Fruit fly (Drosophila melanogaster) whole organism, embryonic: ENCODE results near the gene CG6325.

Source experiments
- CG10366 ChIP-seq: fragments of 200-800 bp; sonication (Bioruptor generic); IDR thresholded peaks from 2 replicates; pipeline ENCODE4 v1.3.6; 2022; ENCODE audit warnings: missing biosample characterization, missing genetic modification characterization
- CG11247 ChIP-seq: fragments of 200-800 bp; sonication (Bioruptor generic); IDR thresholded peaks from 2 replicates; pipeline ENCODE4 v1.3.6; 2022; ENCODE audit warnings: missing biosample characterization, missing genetic modification characterization
- CG13123 ChIP-seq: fragments of 200-800 bp; sonication (Bioruptor generic); optimal IDR thresholded peaks from 2 replicates; lab custom pipeline; 2016; ENCODE audit warnings: missing biosample characterization, missing genetic modification characterization
- CG15073 ChIP-seq: fragments of 200-800 bp; sonication (Bioruptor generic); optimal IDR thresholded peaks from 2 replicates; lab custom pipeline; 2016; ENCODE audit warnings: missing biosample characterization, missing genetic modification characterization
- CG1602 ChIP-seq: fragments of 200-800 bp; sonication (Bioruptor generic); optimal IDR thresholded peaks from 3 replicates; lab custom pipeline; 2016; ENCODE audit warnings: missing biosample characterization, missing genetic modification characterization
- CG1647 ChIP-seq: fragments of 200-800 bp; sonication (Bioruptor generic); optimal IDR thresholded peaks from 3 replicates; lab custom pipeline; 2016; ENCODE audit warnings: missing biosample characterization, missing genetic modification characterization
- CG17359 ChIP-seq: fragments of 200-800 bp; sonication (Bioruptor generic); optimal IDR thresholded peaks from 3 replicates; lab custom pipeline; 2018; ENCODE audit warnings: missing biosample characterization, mild to moderate bottlenecking, missing genetic modification characterization, moderate library complexity
- CG18262 ChIP-seq: fragments of 200-800 bp; optimal IDR thresholded peaks from 3 replicates; lab custom pipeline; 2019; ENCODE audit warnings: missing biosample characterization, mild to moderate bottlenecking, missing genetic modification characterization, moderate library complexity
- CG3281 ChIP-seq: fragments of 200-800 bp; sonication (Bioruptor generic); optimal IDR thresholded peaks from 3 replicates; lab custom pipeline; 2017; ENCODE audit warnings: missing biosample characterization, mild to moderate bottlenecking, missing genetic modification characterization
- CG4404 ChIP-seq: fragments of 200-800 bp; sonication (Bioruptor generic); IDR thresholded peaks from 2 replicates; pipeline ENCODE4 v1.3.6; 2022; ENCODE audit warnings: missing biosample characterization, missing genetic modification characterization
- CG5180 ChIP-seq: fragments of 200-800 bp; sonication (Bioruptor generic); optimal IDR thresholded peaks from 3 replicates; lab custom pipeline; 2017; ENCODE audit warnings: missing biosample characterization, missing genetic modification characterization, mild to moderate bottlenecking, moderate library complexity, missing genetic modification reagents
- CG6175 ChIP-seq: fragments of 200-800 bp; sonication (Bioruptor generic); IDR thresholded peaks from 3 replicates; pipeline ENCODE4 v1.3.6; 2022; ENCODE audit warnings: missing biosample characterization, missing genetic modification characterization
- CG6254 ChIP-seq: fragments of 200-800 bp; sonication (Bioruptor generic); optimal IDR thresholded peaks from 3 replicates; lab custom pipeline; 2017; ENCODE audit warnings: mild to moderate bottlenecking, missing biosample characterization, missing genetic modification reagents, missing genetic modification characterization
- CG6272 ChIP-seq: fragments of 200-800 bp; sonication (Bioruptor generic); IDR thresholded peaks from 2 replicates; pipeline ENCODE4 v1.3.6; 2022; ENCODE audit warnings: missing biosample characterization, missing genetic modification characterization
- CG6689 ChIP-seq: fragments of 200-800 bp; sonication (Bioruptor generic); IDR thresholded peaks from 2 replicates; pipeline ENCODE4 v1.3.6; 2022; ENCODE audit warnings: missing biosample characterization, missing genetic modification characterization
- CG7963 ChIP-seq: fragments of 200-800 bp; sonication (Bioruptor generic); IDR thresholded peaks from 3 replicates; pipeline ENCODE4 v1.3.6; 2022; ENCODE audit warnings: missing biosample characterization, missing genetic modification characterization; ENCODE audit not compliant: partially characterized antibody
- CG8359 ChIP-seq: fragments of 200-800 bp; sonication (Bioruptor generic); optimal IDR thresholded peaks from 2 replicates; lab custom pipeline; 2017; ENCODE audit warnings: missing biosample characterization, mild to moderate bottlenecking, missing genetic modification characterization, borderline replicate concordance
- CG8765 ChIP-seq: fragments of 200-800 bp; sonication (Bioruptor generic); IDR thresholded peaks from 2 replicates; pipeline ENCODE4 v1.3.6; 2022; ENCODE audit warnings: missing biosample characterization, missing genetic modification characterization
- CG9215 ChIP-seq: fragments of 200-800 bp; sonication (Bioruptor generic); IDR thresholded peaks from 2 replicates; pipeline ENCODE4 v1.3.6; 2022; ENCODE audit warnings: missing biosample characterization, missing genetic modification characterization
- CG9437 ChIP-seq: fragments of 200-800 bp; sonication (Bioruptor generic); optimal IDR thresholded peaks from 2 replicates; lab custom pipeline; 2018; ENCODE audit warnings: missing biosample characterization, mild to moderate bottlenecking, missing genetic modification characterization
- Doc2 ChIP-seq: fragments of 200-800 bp; sonication (Bioruptor generic); IDR thresholded peaks from 2 replicates; pipeline ENCODE4 v1.3.6; 2022; ENCODE audit warnings: missing biosample characterization, missing genetic modification characterization
- Doc3 ChIP-seq: fragments of 200-800 bp; sonication (Bioruptor generic); IDR thresholded peaks from 3 replicates; pipeline ENCODE4 v1.3.6; 2022; ENCODE audit warnings: missing biosample characterization, missing genetic modification characterization; ENCODE audit not compliant: partially characterized antibody
- Hand ChIP-seq: fragments of 200-800 bp; sonication (Bioruptor generic); optimal IDR thresholded peaks from 2 replicates; lab custom pipeline; 2017; ENCODE audit warnings: mild to moderate bottlenecking, missing biosample characterization, missing genetic modification reagents, missing genetic modification characterization
- Hr51 ChIP-seq, 2 experiments: fragments of 200-800 bp; sonication (Bioruptor generic); optimal IDR thresholded peaks; 2 replicates in 1 of 2; 3 replicates in 1 of 2; lab custom pipeline; 2016 to 2018; ENCODE audit warnings: missing biosample characterization in 2 of 2, missing genetic modification characterization in 2 of 2, mild to moderate bottlenecking in 1 of 2, moderate library complexity in 1 of 2
- Lim3 ChIP-seq: fragments of 200-800 bp; sonication (Bioruptor generic); IDR thresholded peaks from 2 replicates; pipeline ENCODE4 v1.3.6; 2022; ENCODE audit warnings: missing biosample characterization, missing genetic modification characterization
- MBD-R2 ChIP-seq: fragments of 200-800 bp; sonication (Bioruptor generic); IDR thresholded peaks from 2 replicates; pipeline ENCODE4 v1.3.6; 2022; ENCODE audit warnings: missing biosample characterization, missing genetic modification characterization
- MESR4 ChIP-seq: fragments of 200-800 bp; sonication (Bioruptor generic); optimal IDR thresholded peaks from 2 replicates; lab custom pipeline; 2018; ENCODE audit warnings: missing biosample characterization, mild to moderate bottlenecking, missing genetic modification characterization, moderate library complexity
- NfI ChIP-seq: fragments of 200-800 bp; sonication (Bioruptor generic); optimal IDR thresholded peaks from 3 replicates; lab custom pipeline; 2018; ENCODE audit warnings: missing biosample characterization, mild to moderate bottlenecking, missing genetic modification characterization, moderate library complexity
- Six4 ChIP-seq: fragments of 200-800 bp; sonication (Bioruptor generic); optimal IDR thresholded peaks from 2 replicates; lab custom pipeline; 2016; ENCODE audit warnings: missing biosample characterization, missing genetic modification characterization
- Usf ChIP-seq: fragments of 200-800 bp; sonication (Bioruptor generic); optimal IDR thresholded peaks from 2 replicates; lab custom pipeline; 2017; ENCODE audit warnings: missing genotype, missing biosample characterization, missing genetic modification characterization
- btn ChIP-seq: fragments of 200-800 bp; sonication (Bioruptor generic); optimal IDR thresholded peaks from 2 replicates; lab custom pipeline; 2016; ENCODE audit warnings: missing biosample characterization, missing genetic modification characterization
- cg ChIP-seq: fragments of 200-800 bp; sonication (Bioruptor generic); optimal IDR thresholded peaks from 3 replicates; lab custom pipeline; 2019; ENCODE audit warnings: missing biosample characterization, mild to moderate bottlenecking, missing genetic modification characterization, moderate library complexity
- chn ChIP-seq: fragments of 200-800 bp; sonication (Bioruptor generic); optimal IDR thresholded peaks from 2 replicates; lab custom pipeline; 2016; ENCODE audit warnings: missing biosample characterization, missing genetic modification characterization
- corto ChIP-seq: fragments of 200-800 bp; sonication (Bioruptor generic); optimal IDR thresholded peaks from 2 replicates; lab custom pipeline; 2016; ENCODE audit warnings: missing biosample characterization, mild to moderate bottlenecking, missing genetic modification characterization, moderate library complexity
- croc ChIP-seq: fragments of 200-800 bp; sonication (Bioruptor generic); conservative IDR thresholded peaks from 3 replicates; pipeline ENCODE4 v1.3.6; 2022; ENCODE audit warnings: missing biosample characterization, missing genetic modification characterization
- dpn ChIP-seq, 2 experiments: fragments of 200-800 bp; sonication (Bioruptor generic); optimal IDR thresholded peaks; 3 replicates each; lab custom pipeline; 2016; ENCODE audit warnings: missing biosample characterization in 2 of 2, missing genetic modification characterization in 2 of 2
- esg ChIP-seq: fragments of 200-800 bp; sonication (Bioruptor generic); conservative IDR thresholded peaks from 2 replicates; pipeline ENCODE4 v1.3.6; 2022; ENCODE audit warnings: missing biosample characterization, missing genetic modification characterization
- fd3F ChIP-seq: fragments of 200-800 bp; sonication (Bioruptor generic); optimal IDR thresholded peaks from 2 replicates; lab custom pipeline; 2018; ENCODE audit warnings: missing biosample characterization, mild to moderate bottlenecking, missing genetic modification characterization, moderate library complexity
- ftz-f1 ChIP-seq: fragments of 200-800 bp; sonication (Bioruptor generic); optimal IDR thresholded peaks from 2 replicates; lab custom pipeline; 2016; ENCODE audit warnings: missing biosample characterization, missing genetic modification characterization
- gce ChIP-seq: fragments of 200-800 bp; sonication (Bioruptor generic); IDR thresholded peaks from 3 replicates; pipeline ENCODE4 v1.3.6; 2022; ENCODE audit warnings: missing biosample characterization, missing genetic modification characterization
- gcm2 ChIP-seq: fragments of 200-800 bp; sonication (Bioruptor generic); optimal IDR thresholded peaks from 2 replicates; lab custom pipeline; 2016; ENCODE audit warnings: missing biosample characterization, missing genetic modification characterization
- gro ChIP-seq: fragments of 200-800 bp; sonication (Bioruptor generic); optimal IDR thresholded peaks from 2 replicates; lab custom pipeline; 2016; ENCODE audit warnings: missing biosample characterization, missing genetic modification characterization
- jigr1 ChIP-seq: fragments of 200-800 bp; sonication (Bioruptor generic); IDR thresholded peaks from 3 replicates; pipeline ENCODE4 v1.3.6; 2022; ENCODE audit warnings: missing biosample characterization, missing genetic modification characterization
- jumu ChIP-seq: fragments of 200-800 bp; sonication (Bioruptor generic); optimal IDR thresholded peaks from 3 replicates; lab custom pipeline; 2016; ENCODE audit warnings: missing biosample characterization, missing genetic modification characterization
- kah ChIP-seq: fragments of 200-800 bp; sonication (Bioruptor generic); optimal IDR thresholded peaks from 2 replicates; lab custom pipeline; 2018; ENCODE audit warnings: missing biosample characterization, mild to moderate bottlenecking, missing genetic modification characterization
- mld ChIP-seq: fragments of 200-800 bp; sonication (Bioruptor generic); IDR thresholded peaks from 3 replicates; pipeline ENCODE4 v1.3.6; 2022; ENCODE audit warnings: missing biosample characterization, missing genetic modification characterization; ENCODE audit not compliant: partially characterized antibody
- sima ChIP-seq: fragments of 200-800 bp; sonication (Bioruptor generic); optimal IDR thresholded peaks from 2 replicates; lab custom pipeline; 2016; ENCODE audit warnings: missing biosample characterization, missing genetic modification characterization
- stc ChIP-seq: fragments of 200-800 bp; sonication (Bioruptor generic); IDR thresholded peaks from 2 replicates; pipeline ENCODE4 v1.3.6; 2022; ENCODE audit warnings: missing biosample characterization, missing genetic modification characterization
- sug ChIP-seq: fragments of 200-800 bp; optimal IDR thresholded peaks from 2 replicates; lab custom pipeline; 2019; ENCODE audit warnings: missing biosample characterization, mild to moderate bottlenecking, missing genetic modification characterization, moderate library complexity
- unpg ChIP-seq: fragments of 200-800 bp; sonication (Bioruptor generic); optimal IDR thresholded peaks from 3 replicates; lab custom pipeline; 2018; ENCODE audit warnings: missing biosample characterization, mild to moderate bottlenecking, missing genetic modification characterization, moderate library complexity
- wdn ChIP-seq: fragments of 200-800 bp; sonication (Bioruptor generic); IDR thresholded peaks from 2 replicates; pipeline ENCODE4 v1.3.6; 2022; ENCODE audit warnings: missing biosample characterization, missing genetic modification characterization
- zfh1 ChIP-seq: fragments of 200-800 bp; sonication (Bioruptor generic); IDR thresholded peaks from 3 replicates; pipeline ENCODE4 v1.3.6; 2022; ENCODE audit warnings: missing biosample characterization, missing genetic modification characterization

Gene CG6325

DNA sequence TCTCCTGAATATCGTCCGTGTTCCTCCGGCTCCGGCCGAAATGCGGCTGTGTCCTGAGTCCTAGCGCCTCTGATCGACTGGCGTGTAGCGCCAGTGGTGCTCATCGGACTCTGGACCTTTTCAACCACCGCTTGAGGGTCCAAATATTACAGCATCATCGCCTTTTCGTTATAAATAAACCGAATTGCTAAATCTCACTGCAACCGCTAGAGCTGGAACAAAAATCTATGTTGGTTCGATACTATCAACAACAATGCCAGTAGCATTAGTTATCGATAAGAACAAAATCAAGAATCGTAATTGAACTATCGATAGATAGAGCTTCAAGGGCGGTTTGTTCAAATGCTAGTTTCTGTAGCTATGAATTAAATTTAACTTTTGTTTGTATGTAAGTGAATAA, at the start of gene CG6325 (continued):
- TF ChIP-seq jumu (no peak), CG6175 (no peak), unpg (no peak), MESR4 (GFP tag; lab: Kevin White, UChicago) (peak; percentile 59), CG9437 (no peak), gcm2 (no peak), Doc2 (GFP tag; lab: Robert Waterston, UW) (no peak), CG6272 (no peak), CG11247 (GFP tag; lab: Robert Waterston, UW) (no peak), CG17359 (no peak), CG9215 (GFP tag; lab: Robert Waterston, UW) (no peak), NfI (GFP tag; lab: Kevin White, UChicago) (no peak), corto (GFP tag; lab: Kevin White, UChicago) (no peak), kah (no peak), CG6254 (GFP tag; lab: Kevin White, UChicago) (no peak), Lim3 (GFP tag; lab: Robert Waterston, UW) (no peak), MBD-R2 (GFP tag; lab: Robert Waterston, UW) (peak; percentile 75), dpn (GFP tag; optimal IDR thresholded peaks at IDR 0.05; lab: Kevin White, UChicago) (no peak), CG6689 (GFP tag; lab: Robert Waterston, UW) (no peak), Hand (GFP tag; lab: Kevin White, UChicago) (no peak), CG10366 (GFP tag; lab: Robert Waterston, UW) (no peak), CG8765 (no peak), Six4 (GFP tag; lab: Kevin White, UChicago) (no peak), ftz-f1 (GFP tag; lab: Kevin White, UChicago) (peak; percentile 7), btn (GFP tag; lab: Kevin White, UChicago) (no peak), chn (GFP tag; lab: Kevin White, UChicago) (no peak), esg (no peak), cg (GFP tag; lab: Kevin White, UChicago) (no peak), CG8359 (GFP tag; lab: Kevin White, UChicago) (no peak), gce (no peak), CG5180 (no peak), CG18262 (tag; lab: Kevin White, UChicago) (no peak), zfh1 (no peak), CG1647 (no peak), stc (GFP tag; lab: Robert Waterston, UW) (no peak), wdn (GFP tag; lab: Robert Waterston, UW) (no peak), Doc3 (GFP tag; lab: Robert Waterston, UW) (peak; percentile 98), CG1602 (GFP tag; lab: Kevin White, UChicago) (no peak), CG15073 (GFP tag; lab: Kevin White, UChicago) (no peak), gro (GFP tag; lab: Kevin White, UChicago) (peak; percentile 33), CG7963 (peak; percentile 98), sima (GFP tag; lab: Kevin White, UChicago) (no peak), sug (tag; lab: Kevin White, UChicago) (no peak), CG3281 (GFP tag; lab: Kevin White, UChicago) (no peak), Hr51 (GFP tag; optimal IDR thresholded peaks at IDR 0.05; lab: Kevin White, UChicago) (no peak), fd3F (GFP tag; lab: Kevin White, UChicago) (no peak), mld (GFP tag; lab: Robert Waterston, UW) (peak; percentile 99), croc (GFP tag; lab: Robert Waterston, UW) (no peak), jigr1 (GFP tag; lab: Robert Waterston, UW) (no peak), Usf (no peak), CG4404 (GFP tag; lab: Robert Waterston, UW) (no peak), CG13123 (GFP tag; lab: Kevin White, UChicago) (no peak)
